Worm (Caenorhabditis elegans) whole organism, L2 larva: ENCODE data around the gene C12D5.10.

ENCODE experiments used
- F13H6.1 ChIP-seq: sonication (generic microtip); optimal IDR thresholded peaks from 2 replicates; lab custom pipeline; 2016; ENCODE audit warnings: missing genetic modification characterization, missing compliant biosample characterization
- lin-13 ChIP-seq: fragments of 150-350 bp; optimal IDR thresholded peaks from 2 replicates; lab custom pipeline; 2014; ENCODE audit warnings: missing biosample characterization, missing genetic modification reagents, missing genetic modification characterization
- nhr-10 ChIP-seq: sonication (generic microtip); optimal IDR thresholded peaks from 2 replicates; lab custom pipeline; 2017; ENCODE audit warnings: missing biosample characterization, missing genetic modification characterization
- ztf-11 ChIP-seq: sonication (generic microtip); optimal IDR thresholded peaks from 2 replicates; lab custom pipeline; 2017; ENCODE audit warnings: missing biosample characterization, missing genetic modification characterization

- TF ChIP-seq lin-13 (GFP tag; lab: Kevin White, UChicago) (no peak), F13H6.1 (tag; lab: Kevin White, UChicago) (no peak), nhr-10 (tag; lab: Kevin White, UChicago) (no peak), ztf-11 (no peak)
Observed at ce11 chrV:7686189-7686588, 7.1 kb downstream of the C12D5.10 start, which contains the start of the genes nhr-94 and nhr-152.
